Worm (Caenorhabditis elegans) whole organism, young adult: ENCODE measurements around the gene C47E12.13.

Experiments used
- F33H1.4 ChIP-seq: fragments of 200-800 bp; sonication (Bioruptor generic); IDR thresholded peaks from 2 replicates; pipeline ENCODE4 v1.3.6; 2022; ENCODE audit warnings: missing genetic modification reagents, missing genetic modification characterization, missing compliant biosample characterization
- aptf-2 ChIP-seq: fragments of 200-800 bp; sonication (Bioruptor generic); conservative IDR thresholded peaks from 2 replicates; pipeline ENCODE4 v1.3.6; 2022; ENCODE audit warnings: missing genetic modification reagents, missing genetic modification characterization, missing compliant biosample characterization
- lin-35 ChIP-seq, 3 experiments: fragments of 150-350 bp in 2 of 3; sonication (generic microtip) in 1 of 3; optimal IDR thresholded peaks; 2 replicates each; lab custom pipeline; 2014 to 2018; ENCODE audit warnings: missing biosample characterization in 3 of 3, missing genetic modification characterization in 3 of 3, missing genetic modification reagents in 3 of 3

- no peak for TF ChIP-seq aptf-2 (GFP tag; lab: Robert Waterston, UW)
- TF ChIP-seq lin-35 (GFP tag; optimal IDR thresholded peaks at IDR 0.05; lab: Kevin White, UChicago): no peak
- no peak for TF ChIP-seq F33H1.4 (GFP tag; lab: Robert Waterston, UW)
Measured at ce11 chrIV:10017633-10018032, 10.9 kb upstream of the C47E12.13 start, which contains the start of gene F44D12.2.
